Fruit fly (Drosophila melanogaster): ENCODE data around the gene Jon99Fi.

Gene Jon99Fi

DNA sequence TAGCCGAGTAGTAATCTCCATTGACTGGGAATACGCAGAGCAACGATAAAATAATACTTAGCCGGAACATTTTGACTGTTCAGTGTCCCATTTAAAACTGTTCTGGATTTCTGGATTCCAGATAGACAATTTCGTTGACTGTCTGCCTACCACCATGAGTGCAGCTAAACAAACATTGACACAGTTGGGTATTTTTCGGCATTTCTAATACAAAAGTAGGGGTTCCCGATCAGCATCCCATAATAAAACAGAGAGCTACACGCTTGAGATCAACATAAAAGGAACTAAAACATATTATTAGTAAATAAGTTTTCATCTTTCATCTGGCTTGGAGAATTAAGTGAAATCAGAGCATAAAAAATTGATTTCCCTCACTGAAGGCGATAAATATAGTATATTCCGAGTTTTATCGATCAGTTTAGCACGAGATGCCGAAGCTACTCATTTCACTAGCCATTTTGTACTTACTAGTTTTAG, 16.8 kb downstream of the Jon99Fi start, which contains the start of the genes PH4alphaSG1 and CG15539:
Gene PH4alphaSG1 (minus strand): TSS at position 101 of the 477 bp plus-strand sequence.
Gene CG15539 (plus strand): TSS at position 427 of the 477 bp plus-strand sequence.
- TF ChIP-seq OdsH (GFP tag; optimal IDR thresholded peaks at IDR 0.05), result no peak
- TF ChIP-seq N (GFP tag; optimal IDR thresholded peaks at IDR 0.05), result no peak
- TF ChIP-seq Hr83 (GFP tag; optimal IDR thresholded peaks at IDR 0.05; ENCODE audit: poor library complexity, severe bottlenecking), result no peak
- no peak for TF ChIP-seq CG32264 (GFP tag; optimal IDR thresholded peaks at IDR 0.05)
- TF ChIP-seq woc (GFP tag; optimal IDR thresholded peaks at IDR 0.05), result no peak
- no peak for TF ChIP-seq sage (GFP tag; optimal IDR thresholded peaks at IDR 0.05)
- TF ChIP-seq Hnf4 (GFP tag; optimal IDR thresholded peaks at IDR 0.05), result no peak
- TF ChIP-seq brk (GFP tag; optimal IDR thresholded peaks at IDR 0.05), result no peak
- TF ChIP-seq Dif (GFP tag; optimal IDR thresholded peaks at IDR 0.05; ENCODE audit: partially characterized antibody), result no peak

DNA sequence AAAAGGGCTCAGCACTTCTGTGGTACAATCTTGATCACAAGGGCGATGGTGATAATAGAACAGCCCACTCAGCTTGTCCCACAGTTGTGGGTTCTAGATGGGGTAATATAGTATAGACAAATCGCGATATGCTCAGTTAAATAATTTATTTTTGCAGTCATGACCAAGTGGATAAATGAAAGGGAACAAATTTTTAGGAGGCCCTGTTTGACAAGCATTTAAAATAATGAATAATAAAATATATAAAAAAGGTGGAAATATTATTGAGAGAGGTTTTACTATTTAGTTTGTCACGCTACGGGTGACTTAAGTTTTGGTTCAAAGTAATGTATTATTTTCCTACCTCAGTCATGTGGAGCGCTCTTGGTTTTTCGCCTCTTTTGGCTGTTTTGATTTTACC, 19.0 kb downstream of the Jon99Fi start, which contains the start of gene CG34041:
Gene CG34041 (plus strand): TSS at position 301 of the 400 bp plus-strand sequence.
- TF ChIP-seq Hnf4 (GFP tag; optimal IDR thresholded peaks at IDR 0.05) (no peak), CG32264 (GFP tag; optimal IDR thresholded peaks at IDR 0.05) (no peak), Sp1 (GFP tag; optimal IDR thresholded peaks at IDR 0.05) (no peak), foxo (GFP tag; optimal IDR thresholded peaks at IDR 0.05) (no peak), sage (GFP tag; optimal IDR thresholded peaks at IDR 0.05) (no peak), Jra (GFP tag; optimal IDR thresholded peaks at IDR 0.05) (no peak), Abd-B (GFP tag; optimal IDR thresholded peaks at IDR 0.05) (no peak), CrebA (GFP tag; optimal IDR thresholded peaks at IDR 0.05; ENCODE audit: borderline replicate concordance) (no peak), tai (GFP tag; optimal IDR thresholded peaks at IDR 0.05) (no peak), dmrt93B (GFP tag; optimal IDR thresholded peaks at IDR 0.05) (no peak)

DNA sequence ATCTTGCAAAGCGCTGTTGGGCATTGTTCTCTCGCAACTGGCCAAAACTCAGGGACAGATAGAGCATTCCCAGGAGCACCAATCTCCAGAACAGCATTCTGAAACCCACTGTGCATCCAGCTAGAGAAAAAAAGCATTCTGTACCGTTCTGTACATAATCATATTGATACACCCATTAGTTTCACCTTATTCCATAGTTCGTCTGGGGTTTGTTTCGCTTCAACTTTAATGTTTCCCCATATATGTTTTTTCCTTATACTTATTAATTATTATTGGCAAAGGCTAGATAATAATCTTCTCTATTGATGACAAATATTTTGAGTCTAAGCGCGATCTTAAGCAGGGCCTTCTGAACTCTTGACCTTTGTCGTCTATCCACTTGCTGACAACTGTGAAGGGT, 23.4 kb downstream of the Jon99Fi start, which contains the start of gene PH4alphaNE2:
Gene PH4alphaNE2 (minus strand): TSS at position 101 of the 400 bp plus-strand sequence.
- TF ChIP-seq Sp1 (GFP tag; optimal IDR thresholded peaks at IDR 0.05) (no peak), usp (GFP tag; optimal IDR thresholded peaks at IDR 0.05) (no peak), dl (GFP tag; optimal IDR thresholded peaks at IDR 0.05; ENCODE audit: insufficient read depth in 1 of 2, partially characterized antibody in 2 of 2) (no peak), dsf (GFP tag; optimal IDR thresholded peaks at IDR 0.05; ENCODE audit: borderline replicate concordance) (no peak), N (GFP tag; optimal IDR thresholded peaks at IDR 0.05) (no peak), pan (optimal IDR thresholded peaks at IDR 0.05) (no peak), CG9705 (GFP tag; optimal IDR thresholded peaks at IDR 0.05) (no peak), psq (GFP tag; optimal IDR thresholded peaks at IDR 0.05) (no peak), sv (GFP tag; optimal IDR thresholded peaks at IDR 0.05) (no peak), CG32264 (GFP tag; optimal IDR thresholded peaks at IDR 0.05) (no peak), Dfd (GFP tag; optimal IDR thresholded peaks at IDR 0.05) (no peak), CrebA (GFP tag; optimal IDR thresholded peaks at IDR 0.05; ENCODE audit: borderline replicate concordance) (no peak), HLH106 (tag; optimal IDR thresholded peaks at IDR 0.05) (no peak), jim (GFP tag; optimal IDR thresholded peaks at IDR 0.05) (no peak), tai (GFP tag; optimal IDR thresholded peaks at IDR 0.05) (no peak), Hnf4 (GFP tag; optimal IDR thresholded peaks at IDR 0.05) (no peak), Dif (GFP tag; optimal IDR thresholded peaks at IDR 0.05; ENCODE audit: partially characterized antibody) (no peak)

DNA sequence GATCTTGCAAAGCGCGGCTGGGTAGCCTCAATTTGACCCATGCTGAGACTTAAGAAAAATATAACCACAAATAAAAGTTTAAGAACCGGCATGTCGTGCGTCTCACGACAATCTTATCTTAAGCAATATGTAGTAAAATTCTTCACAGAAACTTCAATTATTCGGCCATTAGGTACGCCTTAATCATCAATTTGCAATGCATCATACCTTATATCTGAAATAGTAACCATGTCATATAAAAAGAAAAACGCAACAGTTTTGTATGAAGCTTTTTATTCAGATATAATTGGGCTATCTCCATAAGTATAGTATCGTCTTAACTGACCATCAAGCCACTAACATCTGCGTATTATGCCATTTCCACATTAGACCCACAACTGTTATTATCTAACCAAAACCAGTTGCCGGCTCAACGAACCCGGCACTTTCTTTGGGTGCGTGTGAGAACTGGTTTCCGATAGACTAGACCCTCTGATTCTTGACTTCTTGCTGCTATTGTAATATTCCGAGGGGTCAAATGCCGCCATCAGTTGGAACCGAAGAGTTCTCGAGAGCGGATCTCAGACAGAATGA, 25.6 kb downstream of the Jon99Fi start, which contains the start of the genes CG31524 and CG9698:
Gene CG31524 (minus strand): TSS at position 101 of the 573 bp plus-strand sequence.
Gene CG9698 (plus strand): TSS at position 523 of the 573 bp plus-strand sequence.
- no peak for TF ChIP-seq sage (GFP tag; optimal IDR thresholded peaks at IDR 0.05)

DNA sequence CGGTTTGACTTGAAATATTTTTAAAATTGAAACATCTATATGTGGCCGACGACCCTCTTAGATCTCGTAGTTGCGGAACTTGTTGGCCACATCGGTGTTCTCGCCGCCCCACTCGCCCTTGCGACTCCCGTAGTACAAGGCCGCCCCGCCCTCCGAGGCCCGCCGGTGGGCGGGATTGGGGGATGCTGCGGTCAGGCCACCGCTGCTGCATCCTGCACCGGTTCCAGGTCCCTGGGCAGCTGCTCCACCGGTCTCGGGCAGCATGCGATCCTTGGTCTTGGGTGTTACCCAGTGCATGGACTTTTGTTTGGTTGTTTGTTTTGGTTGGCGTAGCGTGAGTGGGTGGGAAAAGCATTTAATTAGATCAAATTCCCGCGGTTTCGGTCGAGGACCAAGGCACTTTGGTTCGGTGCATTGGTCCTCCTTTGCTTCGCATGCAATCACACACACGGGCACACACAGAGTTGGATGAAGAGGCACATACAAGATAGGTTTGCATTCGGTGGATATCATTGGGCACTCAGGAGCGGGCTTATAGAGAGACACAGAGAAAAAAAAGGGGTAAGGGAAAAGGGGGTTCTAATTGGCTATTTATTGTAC, 29.6 kb downstream of the Jon99Fi start:
- TF ChIP-seq Dfd (GFP tag; optimal IDR thresholded peaks at IDR 0.05), result peak; percentile 100
- no peak for TF ChIP-seq pan (optimal IDR thresholded peaks at IDR 0.05)
- no peak for TF ChIP-seq Rel (GFP tag; optimal IDR thresholded peaks at IDR 0.05)
- TF ChIP-seq Rel (tag; optimal IDR thresholded peaks at IDR 0.05), result no peak
